Worm (Caenorhabditis elegans) whole organism, young adult: Measurements from ENCODE around the gene srh-264.

Experiments
- B0019.2 ChIP-seq: fragments of 200-800 bp; sonication (Bioruptor generic); conservative IDR thresholded peaks from 2 replicates; pipeline ENCODE4 v1.3.6; 2022; ENCODE audit warnings: missing genetic modification reagents, missing genetic modification characterization, missing compliant biosample characterization
- B0035.1 ChIP-seq: sonication (generic microtip); optimal IDR thresholded peaks from 2 replicates; lab custom pipeline; 2016; ENCODE audit warnings: missing genetic modification characterization, mild to moderate bottlenecking, missing compliant biosample characterization, missing genotype, missing genetic modification reagents
- F33H1.4 ChIP-seq: fragments of 200-800 bp; sonication (Bioruptor generic); IDR thresholded peaks from 2 replicates; pipeline ENCODE4 v1.3.6; 2022; ENCODE audit warnings: missing genetic modification reagents, missing genetic modification characterization, missing compliant biosample characterization
- F49E8.2 ChIP-seq: sonication (generic microtip); optimal IDR thresholded peaks from 3 replicates; lab custom pipeline; 2017; ENCODE audit warnings: missing genetic modification characterization, mild to moderate bottlenecking, missing compliant biosample characterization, antibody characterized with exemption, moderate library complexity; ENCODE audit not compliant: insufficient read depth
- F52B5.7 ChIP-seq: sonication (generic microtip); optimal IDR thresholded peaks from 2 replicates; lab custom pipeline; 2016; ENCODE audit warnings: mild to moderate bottlenecking, missing genetic modification characterization, missing compliant biosample characterization
- F57C9.4 ChIP-seq: sonication (generic microtip); optimal IDR thresholded peaks from 2 replicates; lab custom pipeline; 2017; ENCODE audit warnings: mild to moderate bottlenecking, missing genetic modification characterization, missing compliant biosample characterization
- K11D2.4 ChIP-seq: fragments of 200-800 bp; sonication (Bioruptor generic); IDR thresholded peaks from 2 replicates; pipeline ENCODE4 v1.3.6; 2022; ENCODE audit warnings: missing genetic modification reagents, missing genetic modification characterization, missing compliant biosample characterization
- Y53F4B.3 ChIP-seq: fragments of 200-800 bp; sonication (Bioruptor generic); IDR thresholded peaks from 2 replicates; pipeline ENCODE4 v1.3.6; 2022; ENCODE audit warnings: missing genetic modification reagents, missing genetic modification characterization, missing compliant biosample characterization
- Y67H2A.10 ChIP-seq: fragments of 200-800 bp; sonication (Bioruptor generic); conservative IDR thresholded peaks from 2 replicates; pipeline ENCODE4 v1.3.6; 2022; ENCODE audit warnings: missing genetic modification reagents, missing genetic modification characterization, missing compliant biosample characterization
- ZK185.1 ChIP-seq: sonication (generic microtip); optimal IDR thresholded peaks from 2 replicates; lab custom pipeline; 2016; ENCODE audit warnings: mild to moderate bottlenecking, missing genetic modification characterization, missing compliant biosample characterization; ENCODE audit not compliant: poor library complexity, severe bottlenecking
- akir-1 ChIP-seq: fragments of 200-800 bp; sonication (Bioruptor generic); optimal IDR thresholded peaks from 2 replicates; lab custom pipeline; 2018; ENCODE audit warnings: mild to moderate bottlenecking, missing genetic modification characterization, moderate library complexity, missing compliant biosample characterization
- aptf-3 ChIP-seq: fragments of 200-800 bp; sonication (Bioruptor generic); IDR thresholded peaks from 2 replicates; pipeline ENCODE4 v1.3.6; 2022; ENCODE audit warnings: missing genetic modification characterization, missing compliant biosample characterization
- athp-1 ChIP-seq: sonication (generic microtip); optimal IDR thresholded peaks from 2 replicates; lab custom pipeline; 2017; ENCODE audit warnings: mild to moderate bottlenecking, missing genetic modification characterization, missing compliant biosample characterization
- attf-3 ChIP-seq: fragments of 200-800 bp; sonication (Bioruptor generic); conservative IDR thresholded peaks from 2 replicates; pipeline ENCODE4 v1.3.6; 2022; ENCODE audit warnings: missing genetic modification reagents, missing genetic modification characterization, missing compliant biosample characterization
- attf-5 ChIP-seq: fragments of 200-800 bp; sonication (Bioruptor generic); optimal IDR thresholded peaks from 2 replicates; lab custom pipeline; 2018; ENCODE audit warnings: mild to moderate bottlenecking, missing genetic modification characterization, missing compliant biosample characterization
- attf-6 ChIP-seq: fragments of 200-800 bp; sonication (Bioruptor generic); IDR thresholded peaks from 2 replicates; pipeline ENCODE4 v1.3.6; 2022; ENCODE audit warnings: missing genetic modification reagents, missing genetic modification characterization, missing compliant biosample characterization
- bed-2 ChIP-seq: fragments of 200-800 bp; sonication (Bioruptor generic); IDR thresholded peaks from 2 replicates; pipeline ENCODE4 v1.3.6; 2022; ENCODE audit warnings: missing genetic modification reagents, missing genetic modification characterization, missing compliant biosample characterization
- cebp-1 ChIP-seq, 2 experiments: fragments of 200-800 bp in 1 of 2; sonication (Bioruptor generic) in 1 of 2; sonication (generic microtip) in 1 of 2; IDR thresholded peaks in 1 of 2; optimal IDR thresholded peaks in 1 of 2; 2 replicates each; pipeline versions ENCODE4 v1.3.6 to Lab custom; 2017 to 2022; ENCODE audit warnings: missing compliant biosample characterization in 2 of 2, missing genetic modification characterization in 2 of 2, mild to moderate bottlenecking in 1 of 2, missing genetic modification reagents in 1 of 2, moderate library complexity in 1 of 2
- ceh-100 ChIP-seq: fragments of 200-800 bp; sonication (Bioruptor generic); IDR thresholded peaks from 2 replicates; pipeline ENCODE4 v1.3.6; 2022; ENCODE audit warnings: missing genetic modification reagents, missing genetic modification characterization, missing compliant biosample characterization
- ceh-58 ChIP-seq: fragments of 200-800 bp; sonication (Bioruptor generic); IDR thresholded peaks from 2 replicates; pipeline ENCODE4 v1.3.6; 2022; ENCODE audit warnings: missing genetic modification characterization, missing compliant biosample characterization
- ceh-91 ChIP-seq: fragments of 200-800 bp; sonication (Bioruptor generic); IDR thresholded peaks from 2 replicates; pipeline ENCODE4 v1.3.6; 2022; ENCODE audit warnings: missing genetic modification reagents, missing genetic modification characterization, missing compliant biosample characterization
- die-1 ChIP-seq: sonication (generic microtip); optimal IDR thresholded peaks from 2 replicates; lab custom pipeline; 2016; ENCODE audit warnings: missing genotype, mild to moderate bottlenecking, missing genetic modification characterization, missing compliant biosample characterization
- dpl-1 ChIP-seq: fragments of 150-350 bp; optimal IDR thresholded peaks from 2 replicates; lab custom pipeline; 2014; ENCODE audit warnings: missing biosample characterization, missing genetic modification reagents, missing genetic modification characterization
- efl-1 ChIP-seq: fragments of 150-350 bp; optimal IDR thresholded peaks from 2 replicates; lab custom pipeline; 2014; ENCODE audit warnings: missing biosample characterization, missing genetic modification reagents, missing genetic modification characterization
- ekl-4 ChIP-seq: fragments of 200-800 bp; sonication (Bioruptor generic); IDR thresholded peaks from 2 replicates; pipeline ENCODE4 v1.3.6; 2022; ENCODE audit warnings: missing genetic modification reagents, missing genetic modification characterization, missing compliant biosample characterization
- ets-4 ChIP-seq: fragments of 200-800 bp; sonication (Bioruptor generic); optimal IDR thresholded peaks from 2 replicates; lab custom pipeline; 2018; ENCODE audit warnings: mild to moderate bottlenecking, missing genetic modification characterization, missing compliant biosample characterization
- lag-1 ChIP-seq: fragments of 200-800 bp; sonication (Bioruptor generic); IDR thresholded peaks from 2 replicates; pipeline ENCODE4 v1.3.6; 2022; ENCODE audit warnings: missing genetic modification reagents, missing genetic modification characterization, missing compliant biosample characterization
- lin-35 ChIP-seq, 3 experiments: fragments of 150-350 bp in 2 of 3; sonication (generic microtip) in 1 of 3; optimal IDR thresholded peaks; 2 replicates each; lab custom pipeline; 2014 to 2018; ENCODE audit warnings: missing biosample characterization in 3 of 3, missing genetic modification characterization in 3 of 3, missing genetic modification reagents in 3 of 3
- lsl-1 ChIP-seq: fragments of 200-800 bp; sonication (Bioruptor generic); optimal IDR thresholded peaks from 2 replicates; lab custom pipeline; 2018; ENCODE audit warnings: mild to moderate bottlenecking, missing genetic modification characterization, moderate library complexity, missing compliant biosample characterization
- lsy-27 ChIP-seq: sonication (generic microtip); optimal IDR thresholded peaks from 2 replicates; lab custom pipeline; 2017; ENCODE audit warnings: missing genetic modification characterization, mild to moderate bottlenecking, missing compliant biosample characterization, antibody characterized with exemption, missing genotype, borderline replicate concordance; ENCODE audit not compliant: insufficient read depth
- madf-3 ChIP-seq: fragments of 200-800 bp; sonication (Bioruptor generic); IDR thresholded peaks from 2 replicates; pipeline ENCODE4 v1.3.6; 2022; ENCODE audit warnings: missing genetic modification reagents, missing genetic modification characterization, missing compliant biosample characterization
- mel-28 ChIP-seq: sonication (generic microtip); optimal IDR thresholded peaks from 2 replicates; lab custom pipeline; 2016; ENCODE audit warnings: borderline replicate concordance, mild to moderate bottlenecking, missing genetic modification characterization, missing compliant biosample characterization
- mes-4 ChIP-seq: sonication (generic microtip); optimal IDR thresholded peaks from 2 replicates; lab custom pipeline; 2016; ENCODE audit warnings: missing genotype, missing genetic modification characterization, missing compliant biosample characterization
- nfya-2 ChIP-seq: fragments of 200-800 bp; sonication (Bioruptor generic); IDR thresholded peaks from 2 replicates; pipeline ENCODE4 v1.3.6; 2022; ENCODE audit warnings: missing genetic modification reagents, missing genetic modification characterization, missing compliant biosample characterization
- nhr-179 ChIP-seq: sonication (generic microtip); optimal IDR thresholded peaks from 2 replicates; lab custom pipeline; 2016; ENCODE audit warnings: mild to moderate bottlenecking, missing genetic modification characterization, missing compliant biosample characterization
- pbrm-1 ChIP-seq: fragments of 200-800 bp; sonication (Bioruptor generic); IDR thresholded peaks from 2 replicates; pipeline ENCODE4 v1.3.6; 2022; ENCODE audit warnings: missing genetic modification reagents, missing genetic modification characterization, missing compliant biosample characterization
- rec-8 ChIP-seq, 2 experiments: sonication (generic microtip); optimal IDR thresholded peaks; 2 replicates each; lab custom pipeline; 2016; ENCODE audit warnings: mild to moderate bottlenecking in 2 of 2, missing genetic modification characterization in 2 of 2, missing genetic modification reagents in 2 of 2, missing genotype in 2 of 2, missing biosample characterization in 1 of 2, missing compliant biosample characterization in 1 of 2, moderate library complexity in 1 of 2
- sdz-38 ChIP-seq: sonication (generic microtip); optimal IDR thresholded peaks from 2 replicates; lab custom pipeline; 2016; ENCODE audit warnings: missing genotype, missing genetic modification characterization, missing compliant biosample characterization
- sea-2 ChIP-seq: fragments of 200-800 bp; sonication (Bioruptor generic); IDR thresholded peaks from 2 replicates; pipeline ENCODE4 v1.3.6; 2022; ENCODE audit warnings: missing genetic modification characterization, missing compliant biosample characterization
- snpc-3.4 ChIP-seq: sonication (generic microtip); optimal IDR thresholded peaks from 2 replicates; lab custom pipeline; 2017; ENCODE audit warnings: missing genetic modification characterization, mild to moderate bottlenecking, missing compliant biosample characterization, antibody characterized with exemption, moderate library complexity, missing genotype, missing genetic modification reagents
- somi-1 ChIP-seq: fragments of 200-800 bp; sonication (Bioruptor generic); optimal IDR thresholded peaks from 2 replicates; lab custom pipeline; 2018; ENCODE audit warnings: mild to moderate bottlenecking, missing genetic modification characterization, missing compliant biosample characterization
- sptf-2 ChIP-seq: fragments of 200-800 bp; sonication (Bioruptor generic); optimal IDR thresholded peaks from 2 replicates; lab custom pipeline; 2018; ENCODE audit warnings: mild to moderate bottlenecking, missing genetic modification characterization, missing compliant biosample characterization
- tbx-9 ChIP-seq: sonication (generic microtip); optimal IDR thresholded peaks from 2 replicates; lab custom pipeline; 2016; ENCODE audit warnings: borderline replicate concordance, missing genetic modification characterization, inconsistent platforms, missing compliant biosample characterization
- unc-130 ChIP-seq: sonication (generic microtip); optimal IDR thresholded peaks from 2 replicates; lab custom pipeline; 2016; ENCODE audit warnings: missing genetic modification reagents, missing genetic modification characterization, missing compliant biosample characterization
- unc-62 ChIP-seq: fragments of 150-350 bp; optimal IDR thresholded peaks from 2 replicates; lab custom pipeline; 2014; ENCODE audit warnings: missing biosample characterization, missing genetic modification reagents, missing genetic modification characterization
- xnd-1 ChIP-seq: sonication (generic microtip); optimal IDR thresholded peaks from 2 replicates; lab custom pipeline; 2016; ENCODE audit warnings: missing genotype, missing genetic modification reagents, missing genetic modification characterization, missing compliant biosample characterization
- zfh-2 ChIP-seq: fragments of 200-800 bp; sonication (Bioruptor generic); conservative IDR thresholded peaks from 2 replicates; pipeline ENCODE4 v1.3.6; 2022; ENCODE audit warnings: missing genetic modification reagents, missing genetic modification characterization, missing compliant biosample characterization
- ztf-25 ChIP-seq: fragments of 200-800 bp; sonication (Bioruptor generic); IDR thresholded peaks from 2 replicates; pipeline ENCODE4 v1.3.6; 2022; ENCODE audit warnings: missing genetic modification reagents, missing genetic modification characterization, missing compliant biosample characterization

The srh-264 gene

DNA sequence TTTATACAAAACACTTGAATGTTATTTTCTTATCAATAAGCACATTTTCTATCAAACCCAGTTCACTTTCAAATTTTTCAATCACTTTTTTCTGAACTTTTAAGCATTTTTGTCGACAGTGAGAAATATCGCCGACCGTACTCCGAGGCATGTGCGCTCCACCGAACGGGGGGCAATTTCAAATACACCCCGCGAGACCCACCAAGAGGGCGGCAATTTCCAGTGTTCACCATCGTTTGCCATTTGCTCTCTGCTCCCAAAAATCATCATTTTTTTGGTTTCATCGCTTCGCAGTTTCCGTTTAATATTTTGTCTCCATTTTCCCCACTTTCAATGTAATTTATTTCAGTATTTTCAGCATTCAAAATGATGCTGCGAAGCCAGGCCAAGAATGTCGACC is 18.6 kb upstream of the srh-264 start, which contains the start of gene cyb-3 (continued):
- no peak for TF ChIP-seq ceh-58 (GFP tag; lab: Robert Waterston, UW)
- TF ChIP-seq unc-130 (GFP tag; lab: Kevin White, UChicago) = peak; percentile 36
- TF ChIP-seq Y53F4B.3 = no peak; the same call in 1 of the 2 replicates
- TF ChIP-seq ZK185.1 = no peak
- no peak for TF ChIP-seq cebp-1 (GFP tag; IDR thresholded peaks at IDR 0.05; lab: Robert Waterston, UW)
- no peak for TF ChIP-seq cebp-1 (tag; optimal IDR thresholded peaks at IDR 0.05; lab: Kevin White, UChicago)
- TF ChIP-seq ekl-4 = no peak
- no peak for TF ChIP-seq akir-1
- TF ChIP-seq attf-3 (GFP tag; lab: Robert Waterston, UW) = no peak
- TF ChIP-seq ztf-25 (GFP tag; lab: Robert Waterston, UW) = no peak
- TF ChIP-seq ets-4 (GFP tag; lab: Kevin White, UChicago) = no peak
- TF ChIP-seq dpl-1 (GFP tag; lab: Kevin White, UChicago) = peak; percentile 85
- TF ChIP-seq somi-1 (GFP tag; lab: Kevin White, UChicago) = no peak
- TF ChIP-seq pbrm-1 (GFP tag; lab: Robert Waterston, UW) = peak; percentile 28; the same call in 1 of the 2 replicates
- TF ChIP-seq rec-8 (tag; optimal IDR thresholded peaks at IDR 0.05; lab: Kevin White, UChicago) = no peak
- peak; percentile 68 for TF ChIP-seq snpc-3.4
- no peak for TF ChIP-seq zfh-2 (GFP tag; lab: Robert Waterston, UW)
- no peak for TF ChIP-seq K11D2.4
- peak; percentile 7 for TF ChIP-seq athp-1 (tag; lab: Kevin White, UChicago)
- no peak for TF ChIP-seq unc-62
- no peak for TF ChIP-seq sdz-38 (tag; lab: Kevin White, UChicago)
- peak; percentile 80 for TF ChIP-seq B0019.2
- peak; percentile 82 for TF ChIP-seq lsl-1 (GFP tag; lab: Kevin White, UChicago)
- peak; percentile 71 for TF ChIP-seq F33H1.4
- TF ChIP-seq ceh-100 = no peak
- no peak for TF ChIP-seq nhr-179 (tag; lab: Kevin White, UChicago)
- no peak for TF ChIP-seq F52B5.7 (tag; lab: Kevin White, UChicago)
- no peak for TF ChIP-seq lag-1 (GFP tag; lab: Robert Waterston, UW)
- TF ChIP-seq lin-35 (GFP tag; optimal IDR thresholded peaks at IDR 0.05; lab: Kevin White, UChicago) = peak in 1 of 3 experiments; percentile 69
- TF ChIP-seq Y67H2A.10 = no peak
- no peak for TF ChIP-seq B0035.1 (tag; lab: Kevin White, UChicago)
- TF ChIP-seq sea-2 = no peak
- TF ChIP-seq F49E8.2 (tag; lab: Kevin White, UChicago) = peak; percentile 80
- no peak for TF ChIP-seq sptf-2
- no peak for TF ChIP-seq attf-6 (GFP tag; lab: Robert Waterston, UW)
- TF ChIP-seq xnd-1 (tag; lab: Kevin White, UChicago) = peak; percentile 82
- no peak for TF ChIP-seq attf-5 (GFP tag; lab: Kevin White, UChicago)
- TF ChIP-seq F57C9.4 = no peak
- peak; percentile 89 for TF ChIP-seq madf-3 (GFP tag; lab: Robert Waterston, UW)
- TF ChIP-seq efl-1 = peak; percentile 95
- TF ChIP-seq die-1 (tag; lab: Kevin White, UChicago) = no peak
- no peak for TF ChIP-seq mes-4 (tag; lab: Kevin White, UChicago)
- TF ChIP-seq tbx-9 (tag; lab: Kevin White, UChicago) = no peak
- no peak for TF ChIP-seq bed-2 (GFP tag; lab: Robert Waterston, UW)
- peak; percentile 91 for TF ChIP-seq ceh-91 (GFP tag; lab: Robert Waterston, UW)
- no peak for TF ChIP-seq mel-28 (tag; lab: Kevin White, UChicago)
- TF ChIP-seq lsy-27 = no peak
- no peak for TF ChIP-seq aptf-3 (GFP tag; lab: Robert Waterston, UW)
- no peak for TF ChIP-seq nfya-2 (GFP tag; lab: Robert Waterston, UW)
